Fruit fly (Drosophila melanogaster): ENCODE results near the gene Nup43.

DNA sequence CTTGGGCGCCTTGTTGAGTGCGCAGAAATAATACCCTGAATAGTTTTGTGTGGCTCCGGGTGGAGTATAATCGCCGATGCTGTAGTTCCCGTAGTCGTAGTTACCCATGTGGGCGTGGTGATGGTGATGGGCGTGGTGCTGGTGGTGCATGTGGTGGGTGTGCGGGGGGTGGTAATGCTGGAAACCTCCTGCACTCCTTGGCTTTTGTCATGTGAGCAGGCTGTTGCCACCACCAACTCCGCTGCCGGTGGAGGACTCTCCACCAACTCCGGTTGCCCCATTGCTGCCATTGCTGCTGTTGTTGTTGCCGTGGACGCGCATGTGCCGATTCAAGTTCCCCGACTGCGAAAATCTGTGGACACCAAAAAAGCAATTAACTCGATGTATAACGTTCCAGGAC is 2.2 kb downstream of the Nup43 start:
- TF ChIP-seq salr (GFP tag; optimal IDR thresholded peaks at IDR 0.05) (no peak), Sox102F (GFP tag; optimal IDR thresholded peaks at IDR 0.05) (no peak), CG8319 (GFP tag; optimal IDR thresholded peaks at IDR 0.05) (no peak), ss (GFP tag; optimal IDR thresholded peaks at IDR 0.05) (no peak), Sox14 (GFP tag; optimal IDR thresholded peaks at IDR 0.05) (no peak), CG10631 (GFP tag; optimal IDR thresholded peaks at IDR 0.05) (no peak), CG3919 (GFP tag; optimal IDR thresholded peaks at IDR 0.05) (no peak), CG11294 (GFP tag; IDR thresholded peaks at IDR 0.05) (no peak), CG1621 (tag; optimal IDR thresholded peaks at IDR 0.05) (no peak), Eip93F (GFP tag; optimal IDR thresholded peaks at IDR 0.05) (no peak), Sox15 (GFP tag; optimal IDR thresholded peaks at IDR 0.05) (no peak), CG31627 (GFP tag; optimal IDR thresholded peaks at IDR 0.05) (no peak), CG32006 (GFP tag; optimal IDR thresholded peaks at IDR 0.05) (no peak), Eip78C (GFP tag) (no peak)

All from whole organism, prepupa.